Fruit fly (Drosophila melanogaster) whole organism, embryonic: ENCODE data around the gene side-IV.

Experiments
- BEAF-32 ChIP-seq: fragments of 200-800 bp; sonication (Bioruptor generic); optimal IDR thresholded peaks from 3 replicates; lab custom pipeline; 2017; ENCODE audit warnings: missing biosample characterization, missing genetic modification characterization, mild to moderate bottlenecking, moderate library complexity, missing genetic modification reagents
- CG12744 ChIP-seq: fragments of 200-800 bp; sonication (Bioruptor generic); optimal IDR thresholded peaks from 2 replicates; lab custom pipeline; 2016; ENCODE audit warnings: missing biosample characterization, missing genetic modification characterization
- CG1529 ChIP-seq: fragments of 200-800 bp; sonication (Bioruptor generic); optimal IDR thresholded peaks from 3 replicates; lab custom pipeline; 2018; ENCODE audit warnings: missing biosample characterization, missing genetic modification characterization
- CG15696 ChIP-seq: fragments of 200-800 bp; sonication (Bioruptor generic); optimal IDR thresholded peaks from 2 replicates; lab custom pipeline; 2019; ENCODE audit warnings: missing biosample characterization, mild to moderate bottlenecking, missing genetic modification characterization, moderate library complexity
- CG17802 ChIP-seq: fragments of 200-800 bp; sonication (Bioruptor generic); optimal IDR thresholded peaks from 2 replicates; lab custom pipeline; 2018; ENCODE audit warnings: missing biosample characterization, mild to moderate bottlenecking, missing genetic modification characterization, moderate library complexity
- CG18011 ChIP-seq: fragments of 200-800 bp; sonication (Bioruptor generic); optimal IDR thresholded peaks from 2 replicates; lab custom pipeline; 2017; ENCODE audit warnings: missing biosample characterization, missing genetic modification characterization, mild to moderate bottlenecking, moderate library complexity, missing genotype
- CG18476 ChIP-seq: fragments of 200-800 bp; sonication (Bioruptor generic); optimal IDR thresholded peaks from 2 replicates; lab custom pipeline; 2016; ENCODE audit warnings: missing biosample characterization, mild to moderate bottlenecking, missing genetic modification characterization
- CG2202 ChIP-seq: fragments of 200-800 bp; sonication (Bioruptor generic); optimal IDR thresholded peaks from 2 replicates; lab custom pipeline; 2018; ENCODE audit warnings: missing biosample characterization, mild to moderate bottlenecking, missing genetic modification characterization
- CG30403 ChIP-seq: fragments of 200-800 bp; sonication (Bioruptor generic); optimal IDR thresholded peaks from 3 replicates; lab custom pipeline; 2016; ENCODE audit warnings: missing biosample characterization, missing genetic modification characterization
- CG3163 ChIP-seq: fragments of 200-800 bp; sonication (Bioruptor generic); optimal IDR thresholded peaks from 3 replicates; lab custom pipeline; 2016; ENCODE audit warnings: missing biosample characterization, missing genetic modification characterization
- CG32767 ChIP-seq: fragments of 200-800 bp; sonication (Bioruptor generic); IDR thresholded peaks from 2 replicates; pipeline ENCODE4 v1.3.6; 2022; ENCODE audit warnings: missing biosample characterization, missing genetic modification characterization
- CG32772 ChIP-seq: fragments of 200-800 bp; sonication (Bioruptor generic); IDR thresholded peaks from 2 replicates; pipeline ENCODE4 v1.3.6; 2022; ENCODE audit warnings: missing biosample characterization, missing genetic modification characterization
- CG33557 ChIP-seq: fragments of 200-800 bp; sonication (Bioruptor generic); optimal IDR thresholded peaks from 2 replicates; lab custom pipeline; 2019; ENCODE audit warnings: missing biosample characterization, mild to moderate bottlenecking, missing genetic modification characterization, moderate library complexity
- CG3838 ChIP-seq: fragments of 200-800 bp; sonication (Bioruptor generic); optimal IDR thresholded peaks from 3 replicates; lab custom pipeline; 2016; ENCODE audit warnings: missing biosample characterization, missing genetic modification characterization
- CG4424 ChIP-seq: fragments of 200-800 bp; sonication (Bioruptor generic); optimal IDR thresholded peaks from 3 replicates; lab custom pipeline; 2016; ENCODE audit warnings: missing biosample characterization, missing genetic modification characterization
- CG5180 ChIP-seq: fragments of 200-800 bp; sonication (Bioruptor generic); optimal IDR thresholded peaks from 3 replicates; lab custom pipeline; 2017; ENCODE audit warnings: missing biosample characterization, missing genetic modification characterization, mild to moderate bottlenecking, moderate library complexity, missing genetic modification reagents
- CG5245 ChIP-seq: fragments of 200-800 bp; sonication (Bioruptor generic); optimal IDR thresholded peaks from 3 replicates; lab custom pipeline; 2016; ENCODE audit warnings: missing biosample characterization, missing genetic modification characterization
- CG6654 ChIP-seq: fragments of 200-800 bp; sonication (Bioruptor generic); optimal IDR thresholded peaks from 2 replicates; lab custom pipeline; 2017; ENCODE audit warnings: missing biosample characterization, mild to moderate bottlenecking, missing genetic modification characterization
- CG7357 ChIP-seq: fragments of 200-800 bp; sonication (Bioruptor generic); IDR thresholded peaks from 3 replicates; pipeline ENCODE4 v1.3.6; 2022; ENCODE audit warnings: missing biosample characterization, missing genetic modification characterization
- CG7786 ChIP-seq: fragments of 200-800 bp; sonication (Bioruptor generic); optimal IDR thresholded peaks from 2 replicates; lab custom pipeline; 2016; ENCODE audit warnings: missing biosample characterization, missing genetic modification characterization
- CG8290 ChIP-seq, 3 experiments: fragments of 200-800 bp; sonication (Bioruptor generic); optimal IDR thresholded peaks; 2 replicates each; lab custom pipeline; 2016 to 2019; ENCODE audit warnings: missing biosample characterization in 3 of 3, missing genetic modification characterization in 3 of 3, mild to moderate bottlenecking in 2 of 3, moderate library complexity in 1 of 3
- D19B ChIP-seq: fragments of 200-800 bp; sonication (Bioruptor generic); optimal IDR thresholded peaks from 2 replicates; lab custom pipeline; 2017; ENCODE audit warnings: missing biosample characterization, mild to moderate bottlenecking, missing genetic modification characterization
- Dbx ChIP-seq: fragments of 200-800 bp; sonication (Bioruptor generic); IDR thresholded peaks from 3 replicates; pipeline ENCODE4 v1.3.6; 2022; ENCODE audit warnings: missing biosample characterization, missing genetic modification characterization
- Dek ChIP-seq: fragments of 200-800 bp; sonication (Bioruptor generic); optimal IDR thresholded peaks from 3 replicates; lab custom pipeline; 2019; ENCODE audit warnings: missing biosample characterization, mild to moderate bottlenecking, missing genetic modification characterization, moderate library complexity
- E2f2 ChIP-seq: fragments of 200-800 bp; sonication (Bioruptor generic); IDR thresholded peaks from 2 replicates; pipeline ENCODE4 v1.3.6; 2022; ENCODE audit warnings: missing biosample characterization, missing genetic modification characterization
- Fer3 ChIP-seq: fragments of 200-800 bp; sonication (Bioruptor generic); optimal IDR thresholded peaks from 2 replicates; lab custom pipeline; 2018; ENCODE audit warnings: missing biosample characterization, mild to moderate bottlenecking, missing genetic modification characterization, moderate library complexity
- H15 ChIP-seq: fragments of 200-800 bp; sonication (Bioruptor generic); IDR thresholded peaks from 3 replicates; pipeline ENCODE4 v1.3.6; 2022; ENCODE audit warnings: missing biosample characterization, missing genetic modification characterization
- HLH54F ChIP-seq: fragments of 200-800 bp; sonication (Bioruptor generic); optimal IDR thresholded peaks from 3 replicates; lab custom pipeline; 2016; ENCODE audit warnings: missing biosample characterization, missing genetic modification characterization
- HLHmδ ChIP-seq: fragments of 200-800 bp; sonication (Bioruptor generic); optimal IDR thresholded peaks from 2 replicates; lab custom pipeline; 2018; ENCODE audit warnings: missing biosample characterization, mild to moderate bottlenecking, missing genetic modification characterization, moderate library complexity
- Hr3 ChIP-seq: fragments of 200-800 bp; sonication (Bioruptor generic); optimal IDR thresholded peaks from 3 replicates; lab custom pipeline; 2016; ENCODE audit warnings: missing biosample characterization, missing genetic modification characterization
- Mad ChIP-seq: fragments of 200-800 bp; sonication (Bioruptor generic); optimal IDR thresholded peaks from 2 replicates; lab custom pipeline; 2016; ENCODE audit warnings: missing biosample characterization, missing genetic modification characterization
- Mrtf ChIP-seq: fragments of 200-800 bp; sonication (Bioruptor generic); IDR thresholded peaks from 3 replicates; pipeline ENCODE4 v1.3.6; 2022; ENCODE audit warnings: missing biosample characterization, missing genetic modification characterization
- Nf-YC ChIP-seq: fragments of 200-800 bp; optimal IDR thresholded peaks from 3 replicates; lab custom pipeline; 2019; ENCODE audit warnings: missing biosample characterization, mild to moderate bottlenecking, missing genetic modification characterization, moderate library complexity
- Poxn ChIP-seq: fragments of 200-800 bp; sonication (Bioruptor generic); IDR thresholded peaks from 2 replicates; pipeline ENCODE4 v1.3.6; 2022; ENCODE audit warnings: missing biosample characterization, missing genetic modification characterization
- Sry-δ ChIP-seq: fragments of 200-800 bp; sonication (Bioruptor generic); optimal IDR thresholded peaks from 2 replicates; lab custom pipeline; 2016; ENCODE audit warnings: missing biosample characterization, missing genetic modification characterization
- TFAM ChIP-seq: fragments of 200-800 bp; sonication (Bioruptor generic); optimal IDR thresholded peaks from 2 replicates; lab custom pipeline; 2017; ENCODE audit warnings: missing biosample characterization, missing genetic modification characterization, inconsistent platforms
- YL-1 ChIP-seq: fragments of 200-800 bp; sonication (Bioruptor generic); optimal IDR thresholded peaks from 3 replicates; lab custom pipeline; 2017; ENCODE audit warnings: missing biosample characterization, mild to moderate bottlenecking, missing genetic modification characterization
- ash1 ChIP-seq: fragments of 200-800 bp; sonication (Bioruptor generic); optimal IDR thresholded peaks from 2 replicates; lab custom pipeline; 2018; ENCODE audit warnings: missing biosample characterization, mild to moderate bottlenecking, missing genetic modification characterization
- ato ChIP-seq: fragments of 200-800 bp; sonication (Bioruptor generic); IDR thresholded peaks from 2 replicates; pipeline ENCODE4 v1.3.6; 2022; ENCODE audit warnings: missing biosample characterization, missing genetic modification characterization; ENCODE audit not compliant: partially characterized antibody
- fd64A ChIP-seq: fragments of 200-800 bp; sonication (Bioruptor generic); optimal IDR thresholded peaks from 3 replicates; lab custom pipeline; 2018; ENCODE audit warnings: missing biosample characterization, mild to moderate bottlenecking, missing genetic modification characterization
- gsb ChIP-seq: fragments of 200-800 bp; sonication (Bioruptor generic); IDR thresholded peaks from 2 replicates; pipeline ENCODE4 v1.3.6; 2022; ENCODE audit warnings: missing biosample characterization, missing genetic modification characterization
- ind ChIP-seq: fragments of 200-800 bp; sonication (Bioruptor generic); optimal IDR thresholded peaks from 3 replicates; lab custom pipeline; 2016; ENCODE audit warnings: missing biosample characterization, missing genetic modification characterization
- inv ChIP-seq: fragments of 200-800 bp; sonication (Bioruptor generic); IDR thresholded peaks from 2 replicates; pipeline ENCODE4 v1.3.6; 2022; ENCODE audit warnings: missing biosample characterization, missing genetic modification characterization; ENCODE audit not compliant: partially characterized antibody
- jigr1 ChIP-seq: fragments of 200-800 bp; sonication (Bioruptor generic); IDR thresholded peaks from 3 replicates; pipeline ENCODE4 v1.3.6; 2022; ENCODE audit warnings: missing biosample characterization, missing genetic modification characterization
- lola ChIP-seq, 3 experiments: fragments of >200 bp in 2 of 3; fragments of 200-800 bp in 1 of 3; sonication (Bioruptor generic) in 1 of 3; optimal IDR thresholded peaks; 2 replicates each; lab custom pipeline; 2017 to 2019; ENCODE audit warnings: missing biosample characterization in 3 of 3, missing genetic modification characterization in 3 of 3, mild to moderate bottlenecking in 1 of 3, moderate library complexity in 1 of 3
- nom ChIP-seq: fragments of 200-800 bp; sonication (Bioruptor generic); optimal IDR thresholded peaks from 2 replicates; lab custom pipeline; 2017; ENCODE audit warnings: missing biosample characterization, missing genetic modification characterization, mild to moderate bottlenecking, moderate library complexity, missing genetic modification reagents
- oc ChIP-seq: fragments of 200-800 bp; sonication (Bioruptor generic); optimal IDR thresholded peaks from 2 replicates; lab custom pipeline; 2018; ENCODE audit warnings: missing biosample characterization, mild to moderate bottlenecking, missing genetic modification characterization, moderate library complexity
- salm ChIP-seq: fragments of 200-800 bp; sonication (Bioruptor generic); optimal IDR thresholded peaks from 2 replicates; lab custom pipeline; 2018; ENCODE audit warnings: missing biosample characterization, mild to moderate bottlenecking, missing genetic modification characterization
- sim ChIP-seq: fragments of 200-800 bp; sonication (Bioruptor generic); IDR thresholded peaks from 2 replicates; pipeline ENCODE4 v1.3.6; 2022; ENCODE audit warnings: missing biosample characterization, missing genetic modification characterization
- zf30C ChIP-seq: fragments of 200-800 bp; sonication (Bioruptor generic); optimal IDR thresholded peaks from 3 replicates; lab custom pipeline; 2018; ENCODE audit warnings: missing biosample characterization, mild to moderate bottlenecking, missing genetic modification characterization
- zfh1 ChIP-seq: fragments of 200-800 bp; sonication (Bioruptor generic); IDR thresholded peaks from 3 replicates; pipeline ENCODE4 v1.3.6; 2022; ENCODE audit warnings: missing biosample characterization, missing genetic modification characterization

The side-IV gene

dm6 chr3R:13446489-13446888 is 3.9 kb upstream of the side-IV start (continued):
- TF ChIP-seq inv (GFP tag; lab: Robert Waterston, UW) (no peak), CG15696 (tag; lab: Kevin White, UChicago) (no peak), Sry-δ (GFP tag; lab: Kevin White, UChicago) (no peak), sim (no peak), CG5245 (GFP tag; lab: Kevin White, UChicago) (no peak), ato (GFP tag; lab: Robert Waterston, UW) (no peak), CG3163 (GFP tag; lab: Kevin White, UChicago) (no peak), gsb (GFP tag; lab: Robert Waterston, UW) (no peak), E2f2 (GFP tag; lab: Robert Waterston, UW) (peak; percentile 24; the same call in 1 of the 2 replicates), CG17802 (tag; lab: Kevin White, UChicago) (no peak), fd64A (GFP tag; lab: Kevin White, UChicago) (no peak), CG8290 (GFP tag; optimal IDR thresholded peaks at IDR 0.05; lab: Kevin White, UChicago) (no peak), CG8290 (tag; optimal IDR thresholded peaks at IDR 0.05; lab: Kevin White, UChicago) (peak in 1 of 2 experiments; percentile 50), D19B (GFP tag; lab: Kevin White, UChicago) (peak; percentile 2), CG32772 (GFP tag; lab: Robert Waterston, UW) (0 out of 2 replicates have a peak, but pooled peaks have one; percentile 9), CG1529 (GFP tag; lab: Kevin White, UChicago) (no peak), CG12744 (GFP tag; lab: Kevin White, UChicago) (no peak), Nf-YC (tag; lab: Kevin White, UChicago) (no peak), CG7357 (GFP tag; lab: Robert Waterston, UW) (peak; percentile 60; the same call in 1 of the 3 replicates), HLH54F (GFP tag; lab: Kevin White, UChicago) (no peak), lola (GFP tag; optimal IDR thresholded peaks at IDR 0.05; lab: Kevin White, UChicago) (peak in 1 of 3 experiments; percentile 64), CG33557 (GFP tag; lab: Kevin White, UChicago) (no peak), ind (GFP tag; lab: Kevin White, UChicago) (peak; percentile 22), Dek (no peak), CG7786 (GFP tag; lab: Kevin White, UChicago) (no peak), TFAM (GFP tag; lab: Kevin White, UChicago) (no peak), zfh1 (GFP tag; lab: Robert Waterston, UW) (no peak), CG3838 (no peak), CG5180 (GFP tag; lab: Kevin White, UChicago) (no peak), zf30C (no peak), Mad (GFP tag; lab: Kevin White, UChicago) (no peak), YL-1 (GFP tag; lab: Kevin White, UChicago) (no peak), Hr3 (GFP tag; lab: Kevin White, UChicago) (peak; percentile 28), Fer3 (tag; lab: Kevin White, UChicago) (peak; percentile 42), CG30403 (GFP tag; lab: Kevin White, UChicago) (peak; percentile 65), CG2202 (tag; lab: Kevin White, UChicago) (peak; percentile 21), CG6654 (GFP tag; lab: Kevin White, UChicago) (no peak), CG18476 (GFP tag; lab: Kevin White, UChicago) (no peak), nom (no peak), Mrtf (GFP tag; lab: Robert Waterston, UW) (no peak), CG18011 (GFP tag; lab: Kevin White, UChicago) (no peak), CG32767 (GFP tag; lab: Robert Waterston, UW) (no peak), BEAF-32 (GFP tag; lab: Kevin White, UChicago) (no peak), jigr1 (GFP tag; lab: Robert Waterston, UW) (no peak), H15 (GFP tag; lab: Robert Waterston, UW) (no peak), HLHmδ (GFP tag; lab: Kevin White, UChicago) (no peak), Dbx (no peak), oc (tag; lab: Kevin White, UChicago) (no peak), salm (tag; lab: Kevin White, UChicago) (no peak), Poxn (GFP tag; lab: Robert Waterston, UW) (no peak), ash1 (no peak), CG4424 (peak; percentile 55)
